Fruit fly (Drosophila melanogaster) whole organism, wandering third instar larva: ENCODE measurements around the gene Smug.

ENCODE experiments used
- Abd-B ChIP-seq: fragments of >200 bp; optimal IDR thresholded peaks from 2 replicates; lab custom pipeline; 2017; ENCODE audit warnings: missing biosample characterization, missing genetic modification characterization
- CG32264 ChIP-seq: fragments of 200-800 bp; sonication (Bioruptor generic); optimal IDR thresholded peaks from 2 replicates; lab custom pipeline; 2016; ENCODE audit warnings: missing biosample characterization, missing genetic modification characterization
- Dif ChIP-seq: fragments of 200-275, 200-300 bp; sonication (Bioruptor generic); optimal IDR thresholded peaks from 2 replicates; lab custom pipeline; 2018; ENCODE audit warnings: missing biosample characterization, missing genetic modification characterization; ENCODE audit not compliant: partially characterized antibody
- GATAd ChIP-seq: sonication (Bioruptor generic); optimal IDR thresholded peaks from 2 replicates; lab custom pipeline; 2016; ENCODE audit warnings: missing biosample characterization, missing genetic modification characterization
- HLH106 ChIP-seq: fragments of 200-800 bp; optimal IDR thresholded peaks from 3 replicates; lab custom pipeline; 2019; ENCODE audit warnings: missing biosample characterization, mild to moderate bottlenecking, missing genetic modification characterization, moderate library complexity
- Jra ChIP-seq: sonication (Bioruptor generic); optimal IDR thresholded peaks from 2 replicates; lab custom pipeline; 2016; ENCODE audit warnings: missing biosample characterization, missing genetic modification characterization
- Mio ChIP-seq: sonication (Bioruptor generic); optimal IDR thresholded peaks from 2 replicates; lab custom pipeline; 2016; ENCODE audit warnings: missing biosample characterization, missing genetic modification characterization
- Myc ChIP-seq: fragments of >200 bp; optimal IDR thresholded peaks from 2 replicates; lab custom pipeline; 2017
- OdsH ChIP-seq: fragments of 200-800 bp; sonication (Bioruptor generic); optimal IDR thresholded peaks from 2 replicates; lab custom pipeline; 2016; ENCODE audit warnings: missing biosample characterization, mild to moderate bottlenecking, missing genetic modification characterization
- Rel ChIP-seq, 2 experiments: fragments of 200-800 bp; sonication (Bioruptor generic) in 1 of 2; optimal IDR thresholded peaks; 2 replicates in 1 of 2; 3 replicates in 1 of 2; lab custom pipeline; 2016 to 2019; ENCODE audit warnings: mild to moderate bottlenecking in 2 of 2, missing biosample characterization in 2 of 2, missing genetic modification characterization in 2 of 2, moderate library complexity in 1 of 2
- Sp1 ChIP-seq: fragments of 200-800 bp; sonication (Bioruptor generic); optimal IDR thresholded peaks from 3 replicates; lab custom pipeline; 2019; ENCODE audit warnings: missing biosample characterization, mild to moderate bottlenecking, missing genetic modification characterization, moderate library complexity
- Vsx2 ChIP-seq: fragments of 200-300, 225-300 bp; sonication (Bioruptor generic); optimal IDR thresholded peaks from 2 replicates; lab custom pipeline; 2018; ENCODE audit warnings: missing biosample characterization, missing genetic modification characterization; ENCODE audit not compliant: partially characterized antibody
- brk ChIP-seq: fragments of 200-800 bp; sonication (Bioruptor generic); optimal IDR thresholded peaks from 2 replicates; lab custom pipeline; 2016; ENCODE audit warnings: missing biosample characterization, mild to moderate bottlenecking, missing genetic modification characterization
- dl ChIP-seq, 2 experiments: fragments of 175-275, 200-275 bp in 1 of 2; fragments of 200-275 bp in 1 of 2; sonication (Bioruptor generic); optimal IDR thresholded peaks; lab custom pipeline; 2018; ENCODE audit warnings: mild to moderate bottlenecking in 2 of 2, missing biosample characterization in 2 of 2, missing genetic modification characterization in 2 of 2, moderate library complexity in 2 of 2; ENCODE audit not compliant: partially characterized antibody in 2 of 2, insufficient read depth in 1 of 2
- dsf ChIP-seq: sonication (Bioruptor generic); optimal IDR thresholded peaks from 2 replicates; lab custom pipeline; 2016; ENCODE audit warnings: missing biosample characterization, missing genetic modification characterization, borderline replicate concordance
- ey ChIP-seq: fragments of 200-800 bp; sonication (Bioruptor generic); optimal IDR thresholded peaks from 2 replicates; lab custom pipeline; 2016; ENCODE audit warnings: missing biosample characterization, missing genetic modification characterization
- foxo ChIP-seq, 2 experiments: fragments of 200-800 bp; sonication (Bioruptor generic); optimal IDR thresholded peaks; 2 replicates in 1 of 2; 3 replicates in 1 of 2; lab custom pipeline; 2016 to 2017; ENCODE audit warnings: missing biosample characterization in 2 of 2, missing genetic modification characterization in 2 of 2
- fru ChIP-seq: fragments of 200-800 bp; sonication (Bioruptor generic); optimal IDR thresholded peaks from 3 replicates; lab custom pipeline; 2016; ENCODE audit warnings: missing biosample characterization, mild to moderate bottlenecking, missing genetic modification characterization
- lola ChIP-seq: fragments of >200 bp; optimal IDR thresholded peaks from 2 replicates; lab custom pipeline; 2017; ENCODE audit warnings: missing biosample characterization, missing genetic modification characterization
- psq ChIP-seq: fragments of 200-800 bp; sonication (Bioruptor generic); optimal IDR thresholded peaks from 3 replicates; lab custom pipeline; 2017; ENCODE audit warnings: missing biosample characterization, mild to moderate bottlenecking, missing genetic modification characterization, moderate library complexity
- rgr ChIP-seq: fragments of 200-800 bp; sonication (Bioruptor generic); optimal IDR thresholded peaks from 3 replicates; lab custom pipeline; 2016; ENCODE audit warnings: missing biosample characterization, mild to moderate bottlenecking, missing genetic modification characterization
- sage ChIP-seq: fragments of 200-800 bp; sonication (Bioruptor generic); optimal IDR thresholded peaks from 2 replicates; lab custom pipeline; 2016; ENCODE audit warnings: missing biosample characterization, mild to moderate bottlenecking, missing genetic modification characterization
- sv ChIP-seq: fragments of 200-800 bp; sonication (Bioruptor generic); optimal IDR thresholded peaks from 3 replicates; lab custom pipeline; 2016; ENCODE audit warnings: missing biosample characterization, missing genetic modification characterization
- tai ChIP-seq: sonication (Bioruptor generic); optimal IDR thresholded peaks from 2 replicates; lab custom pipeline; 2016; ENCODE audit warnings: missing biosample characterization, missing genetic modification characterization

The Smug gene

dm6 chr3R:17192009-17192408 lies 41.6 kb downstream of the Smug start:
- TF ChIP-seq dsf (GFP tag; lab: Kevin White, UChicago) (no peak), foxo (GFP tag; optimal IDR thresholded peaks at IDR 0.05; lab: Kevin White, UChicago) (no peak), OdsH (GFP tag; lab: Kevin White, UChicago) (no peak), rgr (GFP tag; lab: Kevin White, UChicago) (no peak), lola (GFP tag; lab: Kevin White, UChicago) (no peak), Mio (GFP tag; lab: Kevin White, UChicago) (no peak), ey (no peak), HLH106 (tag; lab: Kevin White, UChicago) (no peak), Vsx2 (GFP tag; lab: Kevin White, UChicago) (no peak), Sp1 (GFP tag; lab: Kevin White, UChicago) (no peak), Jra (GFP tag; lab: Kevin White, UChicago) (no peak), CG32264 (GFP tag; lab: Kevin White, UChicago) (no peak), tai (GFP tag; lab: Kevin White, UChicago) (no peak)

- TF ChIP-seq psq (no peak), dl (GFP tag; optimal IDR thresholded peaks at IDR 0.05; lab: Kevin White, UChicago; ENCODE audit: insufficient read depth in 1 of 2, partially characterized antibody in 2 of 2) (no peak), tai (GFP tag; lab: Kevin White, UChicago) (no peak), fru (no peak), Dif (no peak), Abd-B (GFP tag; lab: Kevin White, UChicago) (no peak), Mio (GFP tag; lab: Kevin White, UChicago) (no peak), GATAd (GFP tag; lab: Kevin White, UChicago) (no peak), Myc (no peak), CG32264 (GFP tag; lab: Kevin White, UChicago) (no peak), sage (no peak), Rel (GFP tag; optimal IDR thresholded peaks at IDR 0.05; lab: Kevin White, UChicago) (no peak), Rel (tag; optimal IDR thresholded peaks at IDR 0.05; lab: Kevin White, UChicago) (no peak), rgr (GFP tag; lab: Kevin White, UChicago) (no peak)
- TF ChIP-seq, all 38 proteins: peak for 0
These were observed 43.3 kb downstream of the Smug start for dm6 chr3R:17193657-17194056.

DNA sequence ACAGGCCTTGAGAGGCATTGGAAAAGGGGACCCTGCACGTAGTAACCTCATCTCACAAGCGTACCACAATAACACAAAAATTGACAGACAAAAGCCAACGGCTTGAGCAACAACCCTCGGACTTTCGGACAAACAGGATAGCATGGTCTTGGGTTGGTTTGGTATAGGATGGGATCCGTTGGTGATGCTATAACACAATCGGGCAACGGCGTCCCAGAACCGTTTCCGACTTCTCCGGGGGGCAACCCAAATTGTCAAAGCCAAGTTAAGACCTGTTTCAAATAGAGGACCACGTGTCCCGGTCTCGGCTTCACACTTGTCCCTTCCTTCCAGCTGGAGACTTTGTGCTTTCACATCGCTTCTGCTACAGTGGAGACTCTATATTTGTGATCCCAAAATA lies 47.2 kb downstream of the Smug start:
- TF ChIP-seq sv (GFP tag; lab: Kevin White, UChicago) (no peak), brk (GFP tag; lab: Kevin White, UChicago) (no peak), Sp1 (GFP tag; lab: Kevin White, UChicago) (no peak)
